Worm (Caenorhabditis elegans) whole organism, early embryonic: ENCODE data around the gene ttr-42.

Source experiments
- B0310.2 ChIP-seq: sonication (generic microtip); optimal IDR thresholded peaks from 2 replicates; lab custom pipeline; 2016; ENCODE audit warnings: mild to moderate bottlenecking, missing genetic modification characterization, missing compliant biosample characterization
- F13C5.2 ChIP-seq: sonication (generic microtip); optimal IDR thresholded peaks from 2 replicates; lab custom pipeline; 2017; ENCODE audit warnings: mild to moderate bottlenecking, missing genetic modification characterization, inconsistent platforms, missing compliant biosample characterization
- aly-1 ChIP-seq: sonication (generic microtip); optimal IDR thresholded peaks from 2 replicates; lab custom pipeline; 2016; ENCODE audit warnings: missing genetic modification characterization, missing compliant biosample characterization
- ama-1 ChIP-seq: fragments of 150-350 bp; optimal IDR thresholded peaks from 2 replicates; lab custom pipeline; 2014
- ceh-13 ChIP-seq: fragments of 200-800 bp; sonication (Bioruptor generic); optimal IDR thresholded peaks from 2 replicates; lab custom pipeline; 2018; ENCODE audit warnings: mild to moderate bottlenecking, missing genetic modification characterization, missing compliant biosample characterization
- ceh-36 ChIP-seq: sonication (generic microtip); optimal IDR thresholded peaks from 2 replicates; lab custom pipeline; 2016; ENCODE audit warnings: missing genetic modification characterization, inconsistent platforms, missing compliant biosample characterization
- ets-7 ChIP-seq: sonication (generic microtip); optimal IDR thresholded peaks from 2 replicates; lab custom pipeline; 2016; ENCODE audit warnings: missing genotype, missing genetic modification characterization, missing compliant biosample characterization
- flt-1 ChIP-seq: fragments of 200-800 bp; sonication (Bioruptor generic); IDR thresholded peaks from 2 replicates; pipeline ENCODE4 v1.3.6; 2022; ENCODE audit warnings: missing genetic modification characterization, missing compliant biosample characterization
- hmbx-1 ChIP-seq: sonication (generic microtip); optimal IDR thresholded peaks from 2 replicates; lab custom pipeline; 2016; ENCODE audit warnings: mild to moderate bottlenecking, missing genetic modification characterization, missing compliant biosample characterization
- hmg-4 ChIP-seq: fragments of 200-800 bp; sonication (Bioruptor generic); optimal IDR thresholded peaks from 2 replicates; lab custom pipeline; 2018; ENCODE audit warnings: mild to moderate bottlenecking, missing genetic modification characterization, missing compliant biosample characterization
- hnd-1 ChIP-seq: sonication (generic microtip); optimal IDR thresholded peaks from 2 replicates; lab custom pipeline; 2016; ENCODE audit warnings: missing genetic modification characterization, missing compliant biosample characterization
- pes-1 ChIP-seq: fragments of 200-800 bp; sonication (Bioruptor generic); IDR thresholded peaks from 2 replicates; pipeline ENCODE4 v1.3.6; 2022; ENCODE audit warnings: missing genetic modification reagents, missing genetic modification characterization, missing compliant biosample characterization
- scrt-1 ChIP-seq: fragments of 200-800 bp; sonication (Bioruptor generic); IDR thresholded peaks from 2 replicates; pipeline ENCODE4 v1.3.6; 2022; ENCODE audit warnings: missing genetic modification characterization, missing compliant biosample characterization
- sea-1 ChIP-seq: fragments of 200-800 bp; sonication (Bioruptor generic); conservative IDR thresholded peaks from 2 replicates; pipeline ENCODE4 v1.3.6; 2022; ENCODE audit warnings: missing genetic modification characterization, missing compliant biosample characterization
- tbx-11 ChIP-seq: fragments of 200-800 bp; sonication (Bioruptor generic); IDR thresholded peaks from 2 replicates; pipeline ENCODE4 v1.3.6; 2022; ENCODE audit warnings: missing genetic modification characterization, missing compliant biosample characterization
- tbx-37 ChIP-seq: fragments of 200-800 bp; sonication (Bioruptor generic); conservative IDR thresholded peaks from 2 replicates; pipeline ENCODE4 v1.3.6; 2022; ENCODE audit warnings: missing genetic modification reagents, missing genetic modification characterization, missing compliant biosample characterization
- tra-4 ChIP-seq: sonication (generic microtip); optimal IDR thresholded peaks from 2 replicates; lab custom pipeline; 2017; ENCODE audit warnings: missing genetic modification characterization, missing compliant biosample characterization

The ttr-42 gene

DNA sequence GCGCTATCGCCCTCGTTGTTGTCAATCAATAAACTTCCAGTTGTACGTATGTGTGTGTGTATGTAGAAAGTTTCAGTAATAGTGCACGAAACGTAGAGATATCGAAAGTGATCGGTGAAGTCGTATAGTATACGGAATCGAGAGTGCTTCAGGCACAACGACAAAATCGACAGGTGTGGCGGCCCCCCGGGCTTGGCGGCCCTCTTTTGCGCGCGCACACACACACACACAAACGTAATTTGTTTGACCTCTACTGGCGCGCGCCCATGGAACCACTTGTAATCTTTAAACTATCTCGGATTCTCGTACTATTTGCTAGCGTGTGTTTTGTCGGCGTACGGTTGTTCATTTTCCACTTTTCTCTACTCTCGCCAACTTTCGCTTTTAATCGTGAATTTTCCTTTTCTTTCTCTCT is 14.1 kb downstream of the ttr-42 start:
- TF ChIP-seq tbx-37 (no peak), flt-1 (no peak), ama-1 (no peak), pes-1 (GFP tag; lab: Robert Waterston, UW) (no peak), tbx-11 (GFP tag; lab: Robert Waterston, UW) (no peak), ceh-13 (GFP tag; lab: Kevin White, UChicago) (no peak), hmg-4 (no peak), tra-4 (no peak), hmbx-1 (no peak), F13C5.2 (tag; lab: Kevin White, UChicago) (no peak), sea-1 (no peak), aly-1 (no peak), B0310.2 (tag; lab: Kevin White, UChicago) (no peak), ceh-36 (tag; lab: Kevin White, UChicago) (no peak), scrt-1 (GFP tag; lab: Robert Waterston, UW) (no peak), ets-7 (tag; lab: Kevin White, UChicago) (no peak), hnd-1 (no peak)

DNA sequence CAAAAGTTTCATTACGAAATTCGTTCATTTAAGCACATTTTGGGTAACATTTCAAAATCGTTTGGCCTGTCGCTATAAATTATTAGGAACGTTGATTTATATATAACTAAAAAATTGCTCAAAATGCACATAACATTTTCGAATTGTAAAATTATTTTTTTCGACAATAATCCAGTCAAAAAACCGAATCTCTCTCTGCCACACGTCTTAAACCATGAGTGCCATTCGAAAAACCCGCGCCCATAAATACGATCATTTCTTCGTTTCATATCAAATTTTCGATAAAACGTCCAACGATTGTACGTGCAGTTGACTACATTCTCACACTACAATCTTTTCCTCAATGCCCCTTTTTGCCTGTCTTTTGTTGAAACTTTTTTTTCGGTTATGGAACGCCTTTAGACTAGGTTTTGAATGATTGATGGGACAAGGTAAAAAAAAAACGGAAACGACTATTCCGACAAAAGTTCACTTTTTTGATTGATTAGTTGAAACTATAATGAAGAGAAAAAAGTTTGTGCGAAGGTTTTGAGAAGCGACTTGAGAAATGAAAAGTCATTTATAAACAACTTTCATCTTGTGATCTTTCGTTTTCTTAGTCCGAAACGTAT is 15.2 kb downstream of the ttr-42 start:
- no peak for TF ChIP-seq tbx-37

DNA sequence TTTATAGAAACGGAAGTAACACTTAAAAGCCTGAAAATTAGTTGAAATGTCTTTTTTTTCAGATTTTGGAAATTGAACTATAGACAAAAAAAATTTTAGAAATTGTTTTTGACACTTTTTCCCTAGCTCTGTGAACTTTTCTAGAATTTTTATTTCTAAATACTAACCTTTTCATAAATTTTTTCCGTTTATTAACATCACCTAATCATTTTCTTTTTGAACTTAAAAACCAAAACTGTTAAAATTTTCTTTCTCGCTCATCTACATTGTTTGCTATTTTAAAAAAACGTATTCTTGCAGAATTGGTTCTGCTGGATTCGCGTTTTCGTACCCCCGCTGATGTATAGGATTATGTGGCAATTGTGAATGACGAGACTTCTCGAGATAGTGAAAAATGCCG is 16.2 kb downstream of the ttr-42 start, which contains the start of the genes nhr-40 and T03G6.7:
Gene nhr-40, plus strand, starts transcription at position 301 of the 400 bp plus-strand sequence.
Gene T03G6.7, plus strand, starts transcription at position 337 of the 400 bp plus-strand sequence.
- TF ChIP-seq scrt-1 (GFP tag; lab: Robert Waterston, UW) (no peak), hmbx-1 (no peak), ceh-36 (tag; lab: Kevin White, UChicago) (no peak), hnd-1 (no peak), ama-1 (no peak), pes-1 (GFP tag; lab: Robert Waterston, UW) (no peak), F13C5.2 (tag; lab: Kevin White, UChicago) (no peak), sea-1 (no peak), flt-1 (no peak), B0310.2 (tag; lab: Kevin White, UChicago) (no peak), tbx-11 (GFP tag; lab: Robert Waterston, UW) (no peak), tbx-37 (no peak), tra-4 (no peak)

DNA sequence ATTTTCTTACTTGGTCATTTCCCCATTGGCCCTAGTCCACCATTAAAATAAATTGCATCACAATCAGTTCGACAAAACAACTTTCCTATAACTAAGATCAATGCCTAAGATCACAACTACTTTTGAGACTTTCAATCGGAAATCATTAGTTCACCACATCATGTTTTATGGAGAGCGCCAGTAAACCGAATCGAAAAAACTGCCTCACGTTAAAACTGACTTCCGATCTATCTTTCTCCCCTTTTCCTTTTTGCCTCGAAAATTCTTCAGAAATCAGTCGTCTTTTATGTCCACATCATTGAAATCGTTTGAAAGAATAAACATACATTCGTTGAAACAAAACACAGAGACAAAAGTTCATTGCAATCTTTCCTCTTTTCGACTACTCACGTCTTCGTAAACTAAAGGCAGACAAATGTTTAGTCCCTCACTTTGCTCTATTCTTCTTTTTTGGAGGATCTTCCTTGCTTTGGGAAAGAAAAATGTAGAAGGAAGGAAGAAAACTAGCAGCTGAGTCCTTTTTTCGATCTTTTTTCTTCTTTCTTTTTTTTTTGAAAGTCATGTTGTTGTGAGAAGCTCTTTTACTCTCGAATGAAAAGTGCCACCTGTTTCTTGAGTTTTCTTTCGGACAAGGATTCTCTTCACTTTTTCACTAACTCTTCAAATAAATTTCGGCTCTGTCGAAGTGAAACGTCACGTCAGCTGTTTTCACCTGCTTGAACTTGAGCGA is 17.6 kb downstream of the ttr-42 start:
- no peak for TF ChIP-seq tbx-11 (GFP tag; lab: Robert Waterston, UW)
- TF ChIP-seq aly-1 = no peak
- TF ChIP-seq tbx-37 = no peak
- no peak for TF ChIP-seq ceh-13 (GFP tag; lab: Kevin White, UChicago)
- no peak for TF ChIP-seq ets-7 (tag; lab: Kevin White, UChicago)
- no peak for TF ChIP-seq sea-1
- TF ChIP-seq ama-1 = no peak
- TF ChIP-seq hnd-1 = no peak
- no peak for TF ChIP-seq scrt-1 (GFP tag; lab: Robert Waterston, UW)
- TF ChIP-seq flt-1 = no peak
- no peak for TF ChIP-seq pes-1 (GFP tag; lab: Robert Waterston, UW)
- no peak for TF ChIP-seq B0310.2 (tag; lab: Kevin White, UChicago)
- no peak for TF ChIP-seq F13C5.2 (tag; lab: Kevin White, UChicago)
- TF ChIP-seq ceh-36 (tag; lab: Kevin White, UChicago) = no peak
- no peak for TF ChIP-seq hmbx-1

DNA sequence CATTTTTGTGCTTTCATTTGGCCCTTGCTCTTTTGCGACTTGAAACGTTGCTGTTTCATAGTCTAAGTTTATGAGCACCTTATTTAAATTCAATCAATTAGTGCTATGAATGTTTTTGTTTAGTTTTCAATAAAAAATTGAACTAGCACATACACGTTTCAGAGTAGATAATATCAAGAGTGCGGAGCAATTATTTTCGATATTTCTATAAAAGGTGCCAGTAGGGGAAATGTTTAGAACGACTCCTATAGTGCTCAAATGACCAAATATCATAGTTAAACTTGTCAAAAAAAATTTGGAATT is 18.2 kb downstream of the ttr-42 start:
- no peak for TF ChIP-seq tra-4
- no peak for TF ChIP-seq tbx-11 (GFP tag; lab: Robert Waterston, UW)
- TF ChIP-seq F13C5.2 (tag; lab: Kevin White, UChicago) = no peak
- TF ChIP-seq aly-1 = no peak
- no peak for TF ChIP-seq B0310.2 (tag; lab: Kevin White, UChicago)
- no peak for TF ChIP-seq hmbx-1
- no peak for TF ChIP-seq scrt-1 (GFP tag; lab: Robert Waterston, UW)
- TF ChIP-seq sea-1 = no peak
- TF ChIP-seq hmg-4 = no peak
- TF ChIP-seq ama-1 = no peak
- TF ChIP-seq hnd-1 = no peak
- no peak for TF ChIP-seq ets-7 (tag; lab: Kevin White, UChicago)
- no peak for TF ChIP-seq flt-1
- no peak for TF ChIP-seq ceh-36 (tag; lab: Kevin White, UChicago)
- TF ChIP-seq tbx-37 = no peak

DNA sequence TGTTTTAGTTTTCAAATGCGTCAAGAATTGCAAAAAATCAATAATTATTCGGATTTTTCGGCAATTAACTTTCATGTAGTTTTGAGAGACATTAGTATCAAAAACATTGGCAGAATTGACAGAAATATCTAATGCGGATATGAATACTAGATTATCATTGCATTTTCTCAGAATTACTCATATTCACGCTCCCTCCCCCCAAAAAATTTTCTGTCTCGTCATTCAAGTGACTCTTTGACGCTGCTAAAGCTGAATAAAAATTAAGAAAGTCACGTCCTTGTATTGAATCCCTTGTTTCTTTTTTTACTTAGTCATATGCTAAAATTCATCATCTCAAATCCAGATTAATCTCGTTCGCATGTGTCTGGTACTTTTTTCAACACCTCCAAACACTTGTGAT is 19.1 kb downstream of the ttr-42 start:
- TF ChIP-seq pes-1 (GFP tag; lab: Robert Waterston, UW) (no peak), F13C5.2 (tag; lab: Kevin White, UChicago) (no peak), sea-1 (no peak), tbx-37 (no peak), scrt-1 (GFP tag; lab: Robert Waterston, UW) (no peak), B0310.2 (tag; lab: Kevin White, UChicago) (no peak), ets-7 (tag; lab: Kevin White, UChicago) (no peak), hmbx-1 (no peak), tbx-11 (GFP tag; lab: Robert Waterston, UW) (no peak), ceh-13 (GFP tag; lab: Kevin White, UChicago) (no peak), ama-1 (no peak), hmg-4 (no peak), hnd-1 (no peak)

DNA sequence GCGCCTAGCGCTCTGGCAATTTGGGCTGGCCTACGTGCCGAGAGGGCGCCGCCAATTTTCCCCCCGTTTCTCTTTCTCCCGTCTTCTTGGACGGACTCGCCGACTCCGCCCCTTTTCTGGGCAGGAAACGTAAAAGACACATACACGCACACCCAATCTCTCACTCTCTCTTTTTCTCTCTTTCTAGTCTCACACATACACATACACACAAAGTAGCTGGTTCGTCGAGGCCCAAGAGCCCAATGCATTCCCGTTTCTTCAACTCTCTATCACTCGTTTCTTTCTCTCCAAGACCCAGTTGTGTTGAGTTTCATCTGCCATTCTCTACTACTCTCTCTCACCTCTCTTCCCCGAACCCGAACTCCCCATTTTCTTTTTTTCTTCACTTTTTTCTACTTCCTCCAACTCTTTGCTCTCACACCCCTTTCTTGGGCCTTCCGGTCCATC is 21.3 kb downstream of the ttr-42 start:
- TF ChIP-seq F13C5.2 (tag; lab: Kevin White, UChicago) (peak; percentile 45), hmg-4 (peak; percentile 52), pes-1 (GFP tag; lab: Robert Waterston, UW) (no peak), ama-1 (no peak), ceh-36 (tag; lab: Kevin White, UChicago) (no peak), scrt-1 (GFP tag; lab: Robert Waterston, UW) (0 out of 2 replicates have a peak, but pooled peaks have one; percentile 15)
